Worm (Caenorhabditis elegans) whole organism, young adult: ENCODE measurements around the gene T22D1.17.

Source experiments
- C17E4.6 ChIP-seq: fragments of 200-800 bp; sonication (Bioruptor generic); IDR thresholded peaks from 2 replicates; pipeline ENCODE4 v1.3.6; 2022; ENCODE audit warnings: missing genetic modification reagents, missing genetic modification characterization, missing compliant biosample characterization
- F23B12.7 ChIP-seq: sonication (generic microtip); optimal IDR thresholded peaks from 2 replicates; lab custom pipeline; 2017; ENCODE audit warnings: missing genetic modification characterization, mild to moderate bottlenecking, missing compliant biosample characterization, antibody characterized with exemption, moderate library complexity; ENCODE audit not compliant: insufficient read depth
- F33H1.4 ChIP-seq: fragments of 200-800 bp; sonication (Bioruptor generic); IDR thresholded peaks from 2 replicates; pipeline ENCODE4 v1.3.6; 2022; ENCODE audit warnings: missing genetic modification reagents, missing genetic modification characterization, missing compliant biosample characterization
- F49E8.2 ChIP-seq: sonication (generic microtip); optimal IDR thresholded peaks from 3 replicates; lab custom pipeline; 2017; ENCODE audit warnings: missing genetic modification characterization, mild to moderate bottlenecking, missing compliant biosample characterization, antibody characterized with exemption, moderate library complexity; ENCODE audit not compliant: insufficient read depth
- F57C9.4 ChIP-seq: sonication (generic microtip); optimal IDR thresholded peaks from 2 replicates; lab custom pipeline; 2017; ENCODE audit warnings: mild to moderate bottlenecking, missing genetic modification characterization, missing compliant biosample characterization
- K11D2.4 ChIP-seq: fragments of 200-800 bp; sonication (Bioruptor generic); IDR thresholded peaks from 2 replicates; pipeline ENCODE4 v1.3.6; 2022; ENCODE audit warnings: missing genetic modification reagents, missing genetic modification characterization, missing compliant biosample characterization
- Y53G8AR.9 ChIP-seq: fragments of 200-800 bp; sonication (Bioruptor generic); conservative IDR thresholded peaks from 2 replicates; pipeline ENCODE4 v1.3.6; 2022; ENCODE audit warnings: missing genetic modification reagents, missing genetic modification characterization, missing compliant biosample characterization
- Y56A3A.18 ChIP-seq: fragments of 200-800 bp; sonication (Bioruptor generic); IDR thresholded peaks from 2 replicates; pipeline ENCODE4 v1.3.6; 2022; ENCODE audit warnings: missing genetic modification reagents, missing genetic modification characterization, missing compliant biosample characterization
- ZK185.1 ChIP-seq: sonication (generic microtip); optimal IDR thresholded peaks from 2 replicates; lab custom pipeline; 2016; ENCODE audit warnings: mild to moderate bottlenecking, missing genetic modification characterization, missing compliant biosample characterization; ENCODE audit not compliant: poor library complexity, severe bottlenecking
- ama-1 ChIP-seq, 3 experiments: fragments of 150-350 bp in 1 of 3; sonication (generic microtip) in 2 of 3; optimal IDR thresholded peaks; 2 replicates each; lab custom pipeline; 2014 to 2018; ENCODE audit warnings: missing biosample characterization in 2 of 3, missing genetic modification characterization in 2 of 3, missing genetic modification reagents in 2 of 3
- atf-7 ChIP-seq: sonication (generic microtip); optimal IDR thresholded peaks from 2 replicates; lab custom pipeline; 2017; ENCODE audit warnings: mild to moderate bottlenecking, missing genetic modification characterization, missing compliant biosample characterization
- athp-1 ChIP-seq: sonication (generic microtip); optimal IDR thresholded peaks from 2 replicates; lab custom pipeline; 2017; ENCODE audit warnings: mild to moderate bottlenecking, missing genetic modification characterization, missing compliant biosample characterization
- attf-3 ChIP-seq: fragments of 200-800 bp; sonication (Bioruptor generic); conservative IDR thresholded peaks from 2 replicates; pipeline ENCODE4 v1.3.6; 2022; ENCODE audit warnings: missing genetic modification reagents, missing genetic modification characterization, missing compliant biosample characterization
- attf-5 ChIP-seq: fragments of 200-800 bp; sonication (Bioruptor generic); optimal IDR thresholded peaks from 2 replicates; lab custom pipeline; 2018; ENCODE audit warnings: mild to moderate bottlenecking, missing genetic modification characterization, missing compliant biosample characterization
- bed-1 ChIP-seq: fragments of 200-800 bp; sonication (Bioruptor generic); IDR thresholded peaks from 2 replicates; pipeline ENCODE4 v1.3.6; 2022; ENCODE audit warnings: missing genetic modification reagents, missing genetic modification characterization, missing compliant biosample characterization
- cebp-1 ChIP-seq, 2 experiments: fragments of 200-800 bp in 1 of 2; sonication (Bioruptor generic) in 1 of 2; sonication (generic microtip) in 1 of 2; IDR thresholded peaks in 1 of 2; optimal IDR thresholded peaks in 1 of 2; 2 replicates each; pipeline versions ENCODE4 v1.3.6 to Lab custom; 2017 to 2022; ENCODE audit warnings: missing compliant biosample characterization in 2 of 2, missing genetic modification characterization in 2 of 2, mild to moderate bottlenecking in 1 of 2, missing genetic modification reagents in 1 of 2, moderate library complexity in 1 of 2
- ceh-27 ChIP-seq: fragments of 200-800 bp; sonication (Bioruptor generic); optimal IDR thresholded peaks from 2 replicates; lab custom pipeline; 2018; ENCODE audit warnings: mild to moderate bottlenecking, missing genetic modification characterization, moderate library complexity, missing compliant biosample characterization
- ceh-91 ChIP-seq: fragments of 200-800 bp; sonication (Bioruptor generic); IDR thresholded peaks from 2 replicates; pipeline ENCODE4 v1.3.6; 2022; ENCODE audit warnings: missing genetic modification reagents, missing genetic modification characterization, missing compliant biosample characterization
- die-1 ChIP-seq: sonication (generic microtip); optimal IDR thresholded peaks from 2 replicates; lab custom pipeline; 2016; ENCODE audit warnings: missing genotype, mild to moderate bottlenecking, missing genetic modification characterization, missing compliant biosample characterization
- ekl-4 ChIP-seq: fragments of 200-800 bp; sonication (Bioruptor generic); IDR thresholded peaks from 2 replicates; pipeline ENCODE4 v1.3.6; 2022; ENCODE audit warnings: missing genetic modification reagents, missing genetic modification characterization, missing compliant biosample characterization
- ets-4 ChIP-seq: fragments of 200-800 bp; sonication (Bioruptor generic); optimal IDR thresholded peaks from 2 replicates; lab custom pipeline; 2018; ENCODE audit warnings: mild to moderate bottlenecking, missing genetic modification characterization, missing compliant biosample characterization
- him-1 ChIP-seq: sonication (generic microtip); optimal IDR thresholded peaks from 2 replicates; lab custom pipeline; 2016; ENCODE audit warnings: missing genotype, missing genetic modification reagents, missing genetic modification characterization, missing compliant biosample characterization
- hlh-26 ChIP-seq: fragments of 200-800 bp; sonication (Bioruptor generic); conservative IDR thresholded peaks from 2 replicates; pipeline ENCODE4 v1.3.6; 2022; ENCODE audit warnings: missing genetic modification reagents, missing genetic modification characterization, missing compliant biosample characterization
- hmg-1.2 ChIP-seq: fragments of 200-800 bp; sonication (Bioruptor generic); IDR thresholded peaks from 2 replicates; pipeline ENCODE4 v1.3.6; 2022; ENCODE audit warnings: missing genetic modification reagents, missing genetic modification characterization, missing compliant biosample characterization
- hrde-1 ChIP-seq: sonication (generic microtip); optimal IDR thresholded peaks from 2 replicates; lab custom pipeline; 2016; ENCODE audit warnings: missing genetic modification characterization, mild to moderate bottlenecking, missing compliant biosample characterization, moderate library complexity, missing genotype, missing genetic modification reagents, borderline replicate concordance
- let-607 ChIP-seq, 2 experiments: fragments of 200-800 bp in 1 of 2; sonication (Bioruptor generic) in 1 of 2; sonication (generic microtip) in 1 of 2; optimal IDR thresholded peaks; 2 replicates each; lab custom pipeline; 2016 to 2018; ENCODE audit warnings: mild to moderate bottlenecking in 2 of 2, missing compliant biosample characterization in 2 of 2, missing genetic modification characterization in 2 of 2, moderate library complexity in 2 of 2, missing genotype in 1 of 2
- lin-26 ChIP-seq: fragments of 200-800 bp; sonication (Bioruptor generic); IDR thresholded peaks from 2 replicates; pipeline ENCODE4 v1.3.6; 2022; ENCODE audit warnings: missing genetic modification reagents, missing genetic modification characterization, missing compliant biosample characterization
- lin-35 ChIP-seq, 3 experiments: fragments of 150-350 bp in 2 of 3; sonication (generic microtip) in 1 of 3; optimal IDR thresholded peaks; 2 replicates each; lab custom pipeline; 2014 to 2018; ENCODE audit warnings: missing biosample characterization in 3 of 3, missing genetic modification characterization in 3 of 3, missing genetic modification reagents in 3 of 3
- lir-1 ChIP-seq: fragments of 200-800 bp; sonication (Bioruptor generic); conservative IDR thresholded peaks from 2 replicates; pipeline ENCODE4 v1.3.6; 2022; ENCODE audit warnings: missing genetic modification reagents, missing genetic modification characterization, missing compliant biosample characterization
- madf-3 ChIP-seq: fragments of 200-800 bp; sonication (Bioruptor generic); IDR thresholded peaks from 2 replicates; pipeline ENCODE4 v1.3.6; 2022; ENCODE audit warnings: missing genetic modification reagents, missing genetic modification characterization, missing compliant biosample characterization
- mxl-1 ChIP-seq: sonication (generic microtip); optimal IDR thresholded peaks from 2 replicates; lab custom pipeline; 2016; ENCODE audit warnings: missing genetic modification characterization, missing compliant biosample characterization
- nhr-80 ChIP-seq: sonication (generic microtip); optimal IDR thresholded peaks from 2 replicates; lab custom pipeline; 2016; ENCODE audit warnings: missing genetic modification characterization, missing compliant biosample characterization
- pha-4 ChIP-seq: fragments of 150-350 bp; sonication (generic microtip); optimal IDR thresholded peaks from 2 replicates; lab custom pipeline; 2014; ENCODE audit warnings: missing biosample characterization, missing genetic modification reagents, missing genetic modification characterization
- snpc-1.1 ChIP-seq: sonication (generic microtip); optimal IDR thresholded peaks from 2 replicates; lab custom pipeline; 2017; ENCODE audit warnings: missing genetic modification characterization, mild to moderate bottlenecking, missing compliant biosample characterization, antibody characterized with exemption, moderate library complexity, missing genotype, missing genetic modification reagents; ENCODE audit not compliant: insufficient read depth
- snpc-1.3 ChIP-seq: sonication (generic microtip); optimal IDR thresholded peaks from 2 replicates; lab custom pipeline; 2017; ENCODE audit warnings: missing genetic modification characterization, mild to moderate bottlenecking, missing compliant biosample characterization, antibody characterized with exemption, moderate library complexity, missing genotype, missing genetic modification reagents; ENCODE audit not compliant: insufficient read depth
- snpc-4 ChIP-seq, 5 experiments: fragments of 150-350 bp in 1 of 5; sonication (generic microtip) in 4 of 5; optimal IDR thresholded peaks; 2 replicates each; lab custom pipeline; 2014 to 2018; ENCODE audit warnings: missing genetic modification characterization in 5 of 5, missing biosample characterization in 3 of 5, antibody characterized with exemption in 2 of 5, mild to moderate bottlenecking in 2 of 5, missing compliant biosample characterization in 2 of 5, missing genotype in 2 of 5, moderate library complexity in 2 of 5, missing genetic modification reagents in 1 of 5
- tbp1 ChIP-seq: fragments of 200-800 bp; sonication (Bioruptor generic); optimal IDR thresholded peaks from 2 replicates; lab custom pipeline; 2018; ENCODE audit warnings: mild to moderate bottlenecking, missing genetic modification characterization, missing compliant biosample characterization
- tbx-9 ChIP-seq: sonication (generic microtip); optimal IDR thresholded peaks from 2 replicates; lab custom pipeline; 2016; ENCODE audit warnings: borderline replicate concordance, missing genetic modification characterization, inconsistent platforms, missing compliant biosample characterization
- ztf-26 ChIP-seq: sonication (generic microtip); optimal IDR thresholded peaks from 2 replicates; lab custom pipeline; 2017; ENCODE audit warnings: missing genetic modification characterization, missing compliant biosample characterization
- ztf-28 ChIP-seq: fragments of 200-800 bp; sonication (Bioruptor generic); IDR thresholded peaks from 2 replicates; pipeline ENCODE4 v1.3.6; 2022; ENCODE audit warnings: missing genetic modification reagents, missing genetic modification characterization, missing compliant biosample characterization
- ztf-6 ChIP-seq: fragments of 200-800 bp; sonication (Bioruptor generic); IDR thresholded peaks from 2 replicates; pipeline ENCODE4 v1.3.6; 2022; ENCODE audit warnings: missing genetic modification reagents, missing genetic modification characterization, missing compliant biosample characterization

T22D1.17 gene

ce11 chrIV:6916831-6917230 is 11.0 kb downstream of the T22D1.17 start:
- TF ChIP-seq him-1 (tag; lab: Kevin White, UChicago) (peak; percentile 64), madf-3 (0 out of 2 replicates have a peak, but pooled peaks have one; percentile 55), snpc-1.1 (peak; percentile 47), snpc-4 (GFP tag; optimal IDR thresholded peaks at IDR 0.05; lab: Kevin White, UChicago) (no peak), snpc-4 (tag; optimal IDR thresholded peaks at IDR 0.05; lab: Kevin White, UChicago) (peak in 2 of 4 experiments; percentile 35 to 56), Y56A3A.18 (GFP tag; lab: Robert Waterston, UW) (peak; percentile 70; the same call in 1 of the 2 replicates), tbx-9 (tag; lab: Kevin White, UChicago) (no peak), hrde-1 (tag; lab: Kevin White, UChicago) (peak; percentile 25), ama-1 (optimal IDR thresholded peaks at IDR 0.05; lab: Kevin White, UChicago) (no peak), ama-1 (GFP tag; optimal IDR thresholded peaks at IDR 0.05; lab: Kevin White, UChicago) (peak in 1 of 2 experiments; percentile 32), lin-26 (GFP tag; lab: Robert Waterston, UW) (0 out of 2 replicates have a peak, but pooled peaks have one; percentile 49), let-607 (tag; optimal IDR thresholded peaks at IDR 0.05; lab: Kevin White, UChicago) (no peak), ets-4 (GFP tag; lab: Kevin White, UChicago) (no peak), ceh-91 (GFP tag; lab: Robert Waterston, UW) (no peak), F49E8.2 (tag; lab: Kevin White, UChicago) (peak; percentile 4), cebp-1 (GFP tag; IDR thresholded peaks at IDR 0.05; lab: Robert Waterston, UW) (no peak), cebp-1 (tag; optimal IDR thresholded peaks at IDR 0.05; lab: Kevin White, UChicago) (peak; percentile 5), F33H1.4 (GFP tag; lab: Robert Waterston, UW) (0 out of 2 replicates have a peak, but pooled peaks have one; percentile 20), hmg-1.2 (GFP tag; lab: Robert Waterston, UW) (peak; percentile 28; the same call in 1 of the 2 replicates), Y53G8AR.9 (GFP tag; lab: Robert Waterston, UW) (0 out of 2 replicates have a peak, but pooled peaks have one; percentile 57)

- TF ChIP-seq athp-1 (tag; lab: Kevin White, UChicago) (peak; percentile 73), let-607 (tag; optimal IDR thresholded peaks at IDR 0.05; lab: Kevin White, UChicago) (peak in 1 of 2 experiments; percentile 26), bed-1 (GFP tag; lab: Robert Waterston, UW) (no peak), ceh-27 (GFP tag; lab: Kevin White, UChicago) (no peak), atf-7 (tag; lab: Kevin White, UChicago) (no peak), ztf-28 (no peak), him-1 (tag; lab: Kevin White, UChicago) (peak; percentile 66), F23B12.7 (peak; percentile 71), nhr-80 (tag; lab: Kevin White, UChicago) (peak; percentile 56), C17E4.6 (no peak), ztf-6 (GFP tag; lab: Robert Waterston, UW) (no peak), K11D2.4 (GFP tag; lab: Robert Waterston, UW) (no peak), Y53G8AR.9 (GFP tag; lab: Robert Waterston, UW) (peak; percentile 62), F57C9.4 (tag; lab: Kevin White, UChicago) (no peak), attf-3 (peak; percentile 65; the same call in 1 of the 2 replicates), ekl-4 (peak; percentile 54; the same call in 1 of the 2 replicates), ZK185.1 (tag; lab: Kevin White, UChicago) (peak; percentile 52), lin-35 (GFP tag; optimal IDR thresholded peaks at IDR 0.05; lab: Kevin White, UChicago) (peak in 1 of 3 experiments; percentile 81), ztf-26 (tag; lab: Kevin White, UChicago) (peak; percentile 17), lir-1 (GFP tag; lab: Robert Waterston, UW) (0 out of 2 replicates have a peak, but pooled peaks have one; percentile 31), snpc-4 (GFP tag; optimal IDR thresholded peaks at IDR 0.05; lab: Kevin White, UChicago) (peak; percentile 74), snpc-4 (tag; optimal IDR thresholded peaks at IDR 0.05; lab: Kevin White, UChicago) (peak; percentile 79 to 91 (median 86)), snpc-1.1 (peak; percentile 31), pha-4 (tag; lab: Kevin White, UChicago) (peak; percentile 49), snpc-1.3 (tag; lab: Kevin White, UChicago) (peak; percentile 56), mxl-1 (no peak), die-1 (tag; lab: Kevin White, UChicago) (no peak), tbp1 (peak; percentile 70), attf-5 (GFP tag; lab: Kevin White, UChicago) (peak; percentile 97), hlh-26 (GFP tag; lab: Robert Waterston, UW) (no peak)
These were observed 13.5 kb downstream of the T22D1.17 start, which contains the start of gene ruvb-2 for ce11 chrIV:6919318-6919717. ruvb-2 (minus strand) TSS chrIV:6919406.
